Fruit fly (Drosophila melanogaster) whole organism, embryonic: ENCODE data around the gene crm.
A peak's percentile ranks its signal among the peaks of the same experiment; 100 is the strongest.

ENCODE experiments used
- ATbp ChIP-seq: fragments of 200-800 bp; sonication (Bioruptor generic); optimal IDR thresholded peaks from 2 replicates; lab custom pipeline; 2017; ENCODE audit warnings: missing biosample characterization, mild to moderate bottlenecking, missing genetic modification characterization, missing genetic modification reagents
- Abd-B ChIP-seq: fragments of 200-800 bp; sonication (Bioruptor generic); optimal IDR thresholded peaks from 2 replicates; lab custom pipeline; 2018; ENCODE audit warnings: missing biosample characterization, mild to moderate bottlenecking, missing genetic modification characterization, moderate library complexity
- B-H1 ChIP-seq: fragments of 200-800 bp; sonication (Bioruptor generic); IDR thresholded peaks from 3 replicates; pipeline ENCODE4 v1.3.6; 2022; ENCODE audit warnings: missing biosample characterization, missing genetic modification characterization
- Bgb ChIP-seq: fragments of 200-800 bp; sonication (Bioruptor generic); IDR thresholded peaks from 2 replicates; pipeline ENCODE4 v1.3.6; 2022; ENCODE audit warnings: missing biosample characterization, missing genetic modification characterization; ENCODE audit not compliant: partially characterized antibody
- CG10654 ChIP-seq: fragments of 200-800 bp; sonication (Bioruptor generic); optimal IDR thresholded peaks from 2 replicates; lab custom pipeline; 2016; ENCODE audit warnings: missing biosample characterization, missing genetic modification characterization
- CG12769 ChIP-seq: fragments of 200-800 bp; sonication (Bioruptor generic); optimal IDR thresholded peaks from 2 replicates; lab custom pipeline; 2019; ENCODE audit warnings: missing biosample characterization, mild to moderate bottlenecking, missing genetic modification characterization, moderate library complexity
- CG13123 ChIP-seq: fragments of 200-800 bp; sonication (Bioruptor generic); optimal IDR thresholded peaks from 2 replicates; lab custom pipeline; 2016; ENCODE audit warnings: missing biosample characterization, missing genetic modification characterization
- CG14014 ChIP-seq: fragments of 200-800 bp; sonication (Bioruptor generic); IDR thresholded peaks from 2 replicates; pipeline ENCODE4 v1.3.6; 2022; ENCODE audit warnings: missing biosample characterization, missing genetic modification characterization
- CG14050 ChIP-seq: fragments of 200-800 bp; sonication (Bioruptor generic); IDR thresholded peaks from 3 replicates; pipeline ENCODE4 v1.3.6; 2022; ENCODE audit warnings: missing biosample characterization, missing genetic modification characterization
- CG1647 ChIP-seq: fragments of 200-800 bp; sonication (Bioruptor generic); optimal IDR thresholded peaks from 3 replicates; lab custom pipeline; 2016; ENCODE audit warnings: missing biosample characterization, missing genetic modification characterization
- CG2116 ChIP-seq: fragments of 200-800 bp; sonication (Bioruptor generic); optimal IDR thresholded peaks from 3 replicates; lab custom pipeline; 2018; ENCODE audit warnings: missing biosample characterization, mild to moderate bottlenecking, missing genetic modification characterization
- CG33557 ChIP-seq: fragments of 200-800 bp; sonication (Bioruptor generic); optimal IDR thresholded peaks from 2 replicates; lab custom pipeline; 2019; ENCODE audit warnings: missing biosample characterization, mild to moderate bottlenecking, missing genetic modification characterization, moderate library complexity
- CG3726 ChIP-seq: fragments of 200-800 bp; sonication (Bioruptor generic); IDR thresholded peaks from 3 replicates; pipeline ENCODE4, ENCODE4 v1.3.6; 2022; ENCODE audit warnings: missing biosample characterization, missing genetic modification characterization
- CG42726 ChIP-seq: fragments of 200-800 bp; sonication (Bioruptor generic); IDR thresholded peaks from 2 replicates; pipeline ENCODE4 v1.3.6; 2022; ENCODE audit warnings: missing biosample characterization, missing genetic modification characterization; ENCODE audit not compliant: partially characterized antibody
- CG4820 ChIP-seq: fragments of 200-800 bp; sonication (Bioruptor generic); optimal IDR thresholded peaks from 3 replicates; lab custom pipeline; 2016; ENCODE audit warnings: missing biosample characterization, missing genetic modification characterization
- CG5245 ChIP-seq: fragments of 200-800 bp; sonication (Bioruptor generic); optimal IDR thresholded peaks from 3 replicates; lab custom pipeline; 2016; ENCODE audit warnings: missing biosample characterization, missing genetic modification characterization
- CG7556 ChIP-seq: fragments of 200-800 bp; sonication (Bioruptor generic); optimal IDR thresholded peaks from 2 replicates; lab custom pipeline; 2017; ENCODE audit warnings: missing biosample characterization, mild to moderate bottlenecking, missing genetic modification characterization
- CG7963 ChIP-seq: fragments of 200-800 bp; sonication (Bioruptor generic); IDR thresholded peaks from 3 replicates; pipeline ENCODE4 v1.3.6; 2022; ENCODE audit warnings: missing biosample characterization, missing genetic modification characterization; ENCODE audit not compliant: partially characterized antibody
- CG8944 ChIP-seq: fragments of 200-800 bp; sonication (Bioruptor generic); optimal IDR thresholded peaks from 3 replicates; lab custom pipeline; 2016; ENCODE audit warnings: missing biosample characterization, missing genetic modification characterization
- CG9932 ChIP-seq: fragments of 200-800 bp; sonication (Bioruptor generic); IDR thresholded peaks from 2 replicates; pipeline ENCODE4 v1.3.6; 2022; ENCODE audit warnings: missing biosample characterization, missing genetic modification characterization
- Chrac-16 ChIP-seq: fragments of 200-800 bp; sonication (Bioruptor generic); optimal IDR thresholded peaks from 3 replicates; lab custom pipeline; 2016; ENCODE audit warnings: missing biosample characterization, missing genetic modification characterization
- CoRest ChIP-seq: fragments of 200-800 bp; sonication (Bioruptor generic); optimal IDR thresholded peaks from 3 replicates; lab custom pipeline; 2018; ENCODE audit warnings: missing biosample characterization, mild to moderate bottlenecking, missing genetic modification characterization, moderate library complexity
- E2f1 ChIP-seq: fragments of 200-800 bp; sonication (Bioruptor generic); IDR thresholded peaks from 2 replicates; pipeline ENCODE4 v1.3.6; 2022; ENCODE audit warnings: missing biosample characterization, missing genetic modification characterization
- Hr51 ChIP-seq, 2 experiments: fragments of 200-800 bp; sonication (Bioruptor generic); optimal IDR thresholded peaks; 2 replicates in 1 of 2; 3 replicates in 1 of 2; lab custom pipeline; 2016 to 2018; ENCODE audit warnings: missing biosample characterization in 2 of 2, missing genetic modification characterization in 2 of 2, mild to moderate bottlenecking in 1 of 2, moderate library complexity in 1 of 2
- Lim3 ChIP-seq: fragments of 200-800 bp; sonication (Bioruptor generic); IDR thresholded peaks from 2 replicates; pipeline ENCODE4 v1.3.6; 2022; ENCODE audit warnings: missing biosample characterization, missing genetic modification characterization
- MBD-R2 ChIP-seq: fragments of 200-800 bp; sonication (Bioruptor generic); IDR thresholded peaks from 2 replicates; pipeline ENCODE4 v1.3.6; 2022; ENCODE audit warnings: missing biosample characterization, missing genetic modification characterization
- Xrp1 ChIP-seq: fragments of 200-800 bp; sonication (Bioruptor generic); IDR thresholded peaks from 2 replicates; pipeline ENCODE4 v1.3.6; 2022; ENCODE audit warnings: missing biosample characterization, missing genetic modification characterization
- al ChIP-seq: fragments of 200-800 bp; sonication (Bioruptor generic); IDR thresholded peaks from 2 replicates; pipeline ENCODE4 v1.3.6; 2022; ENCODE audit warnings: missing biosample characterization, missing genetic modification characterization
- ato ChIP-seq: fragments of 200-800 bp; sonication (Bioruptor generic); IDR thresholded peaks from 2 replicates; pipeline ENCODE4 v1.3.6; 2022; ENCODE audit warnings: missing biosample characterization, missing genetic modification characterization; ENCODE audit not compliant: partially characterized antibody
- bigmax ChIP-seq: fragments of 200-800 bp; sonication (Bioruptor generic); optimal IDR thresholded peaks from 2 replicates; lab custom pipeline; 2018; ENCODE audit warnings: missing biosample characterization, mild to moderate bottlenecking, missing genetic modification characterization
- chif ChIP-seq, 2 experiments: fragments of 200-800 bp; sonication (Bioruptor generic); optimal IDR thresholded peaks; 3 replicates each; lab custom pipeline; 2016; ENCODE audit warnings: missing biosample characterization in 2 of 2, missing genetic modification characterization in 2 of 2
- dpn ChIP-seq, 2 experiments: fragments of 200-800 bp; sonication (Bioruptor generic); optimal IDR thresholded peaks; 3 replicates each; lab custom pipeline; 2016; ENCODE audit warnings: missing biosample characterization in 2 of 2, missing genetic modification characterization in 2 of 2
- exex ChIP-seq: fragments of 200-800 bp; sonication (Bioruptor generic); optimal IDR thresholded peaks from 4 replicates; lab custom pipeline; 2018; ENCODE audit warnings: missing biosample characterization, mild to moderate bottlenecking, missing genetic modification characterization, moderate library complexity
- maf-S ChIP-seq: fragments of 200-800 bp; sonication (Bioruptor generic); optimal IDR thresholded peaks from 2 replicates; lab custom pipeline; 2016; ENCODE audit warnings: missing biosample characterization, missing genetic modification characterization
- psq ChIP-seq: fragments of 200-800 bp; sonication (Bioruptor generic); optimal IDR thresholded peaks from 2 replicates; lab custom pipeline; 2017; ENCODE audit warnings: missing biosample characterization, missing genetic modification characterization
- pum ChIP-seq: fragments of 200-800 bp; sonication (Bioruptor generic); optimal IDR thresholded peaks from 2 replicates; lab custom pipeline; 2016; ENCODE audit warnings: missing biosample characterization, missing genetic modification characterization
- sisA ChIP-seq: fragments of 200-800 bp; sonication (Bioruptor generic); IDR thresholded peaks from 2 replicates; pipeline ENCODE4 v1.3.6; 2022; ENCODE audit warnings: missing biosample characterization, missing genetic modification characterization
- stc ChIP-seq: fragments of 200-800 bp; sonication (Bioruptor generic); IDR thresholded peaks from 2 replicates; pipeline ENCODE4 v1.3.6; 2022; ENCODE audit warnings: missing biosample characterization, missing genetic modification characterization
- usp ChIP-seq: fragments of >200 bp; optimal IDR thresholded peaks from 2 replicates; lab custom pipeline; 2017; ENCODE audit warnings: missing biosample characterization, missing genetic modification characterization
- vfl ChIP-seq: fragments of 200-800 bp; sonication (Bioruptor generic); optimal IDR thresholded peaks from 2 replicates; lab custom pipeline; 2016; ENCODE audit warnings: missing biosample characterization, missing genetic modification characterization
- vvl ChIP-seq: fragments of 200-800 bp; sonication (Bioruptor generic); IDR thresholded peaks from 2 replicates; pipeline ENCODE4 v1.3.6; 2022; ENCODE audit warnings: missing biosample characterization, missing genetic modification characterization
- zen2 ChIP-seq: fragments of 200-800 bp; sonication (Bioruptor generic); IDR thresholded peaks from 3 replicates; pipeline ENCODE4 v1.3.6; 2022; ENCODE audit warnings: missing biosample characterization, missing genetic modification characterization; ENCODE audit not compliant: partially characterized antibody

Gene crm

DNA sequence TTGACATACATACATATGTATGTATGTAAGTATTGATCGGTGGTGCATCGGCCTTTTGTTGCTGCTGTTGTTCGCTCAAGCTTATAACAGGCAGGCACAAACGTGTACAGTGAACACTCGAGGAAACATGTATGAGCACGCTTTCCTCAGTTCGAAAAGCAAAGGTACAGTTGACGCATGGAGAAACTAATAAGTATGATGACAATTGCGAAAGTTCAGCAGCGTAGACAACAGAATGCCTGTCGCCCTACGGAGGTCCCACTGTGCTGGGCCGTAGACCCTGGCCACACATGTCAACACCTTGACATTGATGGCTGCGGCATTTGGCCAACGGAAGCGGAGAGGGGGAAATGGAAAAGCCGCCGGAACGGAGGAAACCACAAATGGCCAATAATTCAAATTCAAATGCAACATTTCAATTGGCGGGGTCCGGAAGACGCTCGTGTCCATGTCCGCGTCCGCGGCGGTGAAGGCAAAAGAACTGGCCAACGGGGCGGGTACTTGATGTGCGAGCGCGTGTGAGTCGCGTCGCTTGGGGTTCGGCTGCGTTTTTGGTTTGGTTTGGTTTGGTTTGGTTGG is 30.3 kb downstream of the crm start, which contains the start of gene CG2681 (continued):
- peak; percentile 45 for TF ChIP-seq CG14014 (GFP tag; lab: Robert Waterston, UW)
- TF ChIP-seq chif (GFP tag; optimal IDR thresholded peaks at IDR 0.05; lab: Kevin White, UChicago) = peak in 1 of 2 experiments; percentile 21
- TF ChIP-seq MBD-R2 = peak; percentile 17; the same call in 1 of the 2 replicates
- TF ChIP-seq bigmax (GFP tag; lab: Kevin White, UChicago) = no peak
- no peak for TF ChIP-seq CG2116 (GFP tag; lab: Kevin White, UChicago)
- no peak for TF ChIP-seq CG42726 (GFP tag; lab: Robert Waterston, UW)
- TF ChIP-seq zen2 (GFP tag; lab: Robert Waterston, UW) = no peak
- no peak for TF ChIP-seq maf-S (GFP tag; lab: Kevin White, UChicago)
- TF ChIP-seq CG3726 (GFP tag; lab: Robert Waterston, UW) = 0 out of 3 replicates have a peak, but pooled peaks have one; percentile 37
- TF ChIP-seq B-H1 (GFP tag; lab: Robert Waterston, UW) = peak; percentile 14; the same call in 1 of the 3 replicates
- TF ChIP-seq vvl (GFP tag; lab: Robert Waterston, UW) = peak; percentile 52
- TF ChIP-seq pum (GFP tag; lab: Kevin White, UChicago) = no peak
- TF ChIP-seq Abd-B (GFP tag; lab: Kevin White, UChicago) = peak; percentile 12
- TF ChIP-seq CG12769 (tag; lab: Kevin White, UChicago) = no peak
- no peak for TF ChIP-seq ato
- peak; percentile 61; the same call in 1 of the 2 replicates for TF ChIP-seq stc (GFP tag; lab: Robert Waterston, UW)
- TF ChIP-seq Chrac-16 (GFP tag; lab: Kevin White, UChicago) = no peak
- no peak for TF ChIP-seq Bgb (GFP tag; lab: Robert Waterston, UW)
- peak; percentile 43; the same call in 1 of the 2 replicates for TF ChIP-seq Xrp1 (GFP tag; lab: Robert Waterston, UW)
- no peak for TF ChIP-seq CG1647
- peak; percentile 21 for TF ChIP-seq CG7556 (GFP tag; lab: Kevin White, UChicago)
- peak; percentile 22 to 37 for TF ChIP-seq dpn (GFP tag; optimal IDR thresholded peaks at IDR 0.05; lab: Kevin White, UChicago)
- TF ChIP-seq usp (GFP tag; lab: Kevin White, UChicago) = no peak
- TF ChIP-seq CG33557 (GFP tag; lab: Kevin White, UChicago) = no peak
- peak; percentile 53 for TF ChIP-seq CG9932 (GFP tag; lab: Robert Waterston, UW)
- no peak for TF ChIP-seq CG7963 (GFP tag; lab: Robert Waterston, UW)
- TF ChIP-seq CG8944 (GFP tag; lab: Kevin White, UChicago) = peak; percentile 14
- TF ChIP-seq CG14050 = peak; percentile 27; the same call in 1 of the 3 replicates
- TF ChIP-seq CG4820 (GFP tag; lab: Kevin White, UChicago) = no peak
- peak; percentile 69 for TF ChIP-seq sisA (GFP tag; lab: Robert Waterston, UW)
- TF ChIP-seq psq = no peak
- TF ChIP-seq CG13123 = no peak
- no peak for TF ChIP-seq CG5245 (GFP tag; lab: Kevin White, UChicago)
- TF ChIP-seq vfl (GFP tag; lab: Kevin White, UChicago) = no peak
- peak; percentile 66 for TF ChIP-seq E2f1 (GFP tag; lab: Robert Waterston, UW)
- TF ChIP-seq Hr51 (GFP tag; optimal IDR thresholded peaks at IDR 0.05; lab: Kevin White, UChicago) = no peak
- no peak for TF ChIP-seq ATbp
- TF ChIP-seq CoRest (tag; lab: Kevin White, UChicago) = peak; percentile 6
- TF ChIP-seq CG10654 (GFP tag; lab: Kevin White, UChicago) = no peak
- TF ChIP-seq al (GFP tag; lab: Robert Waterston, UW) = peak; percentile 50
- TF ChIP-seq exex = no peak
- no peak for TF ChIP-seq Lim3 (GFP tag; lab: Robert Waterston, UW)
